Fruit fly (Drosophila melanogaster): ENCODE results near the gene Ref1.

Ref1 gene

DNA sequence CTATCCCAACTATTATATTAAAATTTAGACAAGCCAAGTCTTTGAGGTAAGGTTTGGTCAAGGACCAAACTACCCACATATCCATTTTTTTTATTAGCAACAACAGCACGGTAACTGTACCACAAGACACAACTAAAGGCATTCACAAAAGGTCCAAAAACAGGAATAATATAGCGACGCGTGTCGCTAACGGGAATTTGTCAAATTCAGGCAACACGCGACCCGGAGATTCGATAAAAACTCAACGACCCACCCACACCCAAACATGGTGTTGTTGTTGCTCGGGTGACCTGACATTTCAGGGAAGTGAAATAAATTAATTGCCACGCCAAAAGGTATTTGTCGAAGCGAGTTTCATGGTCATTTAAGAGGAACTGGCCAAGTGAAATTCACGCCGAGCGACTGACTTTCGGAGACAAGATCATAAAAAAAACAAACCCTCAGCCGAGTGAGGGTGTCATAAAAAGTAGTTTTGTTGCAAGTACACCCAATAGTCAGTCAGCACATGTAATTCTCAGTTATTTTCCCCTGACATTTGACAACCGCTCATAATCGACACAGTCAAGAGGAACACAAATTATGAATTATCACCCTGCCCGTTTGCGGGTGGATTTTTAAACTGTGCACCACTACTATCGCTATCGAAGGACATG lies 31.1 kb upstream of the Ref1 start:
- no peak for TF ChIP-seq stwl (tag; optimal IDR thresholded peaks at IDR 0.05)
- TF ChIP-seq Chrac-16 (GFP tag; optimal IDR thresholded peaks at IDR 0.05) = no peak
- no peak for TF ChIP-seq Mrtf (GFP tag; IDR thresholded peaks at IDR 0.05)
- TF ChIP-seq CG17385 (GFP tag; optimal IDR thresholded peaks at IDR 0.05) = no peak
- no peak for TF ChIP-seq ftz-f1 (GFP tag; optimal IDR thresholded peaks at IDR 0.05)
- no peak for TF ChIP-seq CG12104 (GFP tag; optimal IDR thresholded peaks at IDR 0.05)
- TF ChIP-seq tll (GFP tag; optimal IDR thresholded peaks at IDR 0.05) = peak in 1 of 2 experiments; percentile 98
- TF ChIP-seq Deaf1 (tag; optimal IDR thresholded peaks at IDR 0.05) = no peak
- TF ChIP-seq CG14050 (GFP tag; IDR thresholded peaks at IDR 0.05) = no peak
- TF ChIP-seq Hey (tag; optimal IDR thresholded peaks at IDR 0.05) = peak; percentile 72
- TF ChIP-seq kni (GFP tag; optimal IDR thresholded peaks at IDR 0.05) = peak; percentile 5
- TF ChIP-seq MTF-1 (GFP tag; optimal IDR thresholded peaks at IDR 0.05; ENCODE audit: borderline replicate concordance) = no peak
- TF ChIP-seq ase (GFP tag; IDR thresholded peaks at IDR 0.05) = no peak
- TF ChIP-seq HLH4C (GFP tag; IDR thresholded peaks at IDR 0.05; ENCODE audit: partially characterized antibody) = no peak
- no peak for TF ChIP-seq CG13894 (tag; optimal IDR thresholded peaks at IDR 0.05)
- no peak for TF ChIP-seq fru (optimal IDR thresholded peaks at IDR 0.05)
- TF ChIP-seq CG17328 (GFP tag; IDR thresholded peaks at IDR 0.05) = no peak
- no peak for TF ChIP-seq CG14965 (GFP tag; optimal IDR thresholded peaks at IDR 0.05; ENCODE audit: borderline replicate concordance)
- no peak for TF ChIP-seq gem (tag; optimal IDR thresholded peaks at IDR 0.05)
- TF ChIP-seq CG18476 (GFP tag; optimal IDR thresholded peaks at IDR 0.05) = no peak
- no peak for TF ChIP-seq Blimp-1 (GFP tag; optimal IDR thresholded peaks at IDR 0.05)
- no peak for TF ChIP-seq CG14710 (tag; optimal IDR thresholded peaks at IDR 0.05)
- TF ChIP-seq klu (GFP tag; IDR thresholded peaks at IDR 0.05) = no peak
- no peak for TF ChIP-seq CG7963 (GFP tag; IDR thresholded peaks at IDR 0.05; ENCODE audit: partially characterized antibody)
- TF ChIP-seq esg (GFP tag; conservative IDR thresholded peaks at IDR 0.05) = no peak
- TF ChIP-seq Hr78 (GFP tag; optimal IDR thresholded peaks at IDR 0.05) = no peak
- TF ChIP-seq eve (GFP tag; optimal IDR thresholded peaks at IDR 0.05) = no peak
- peak; percentile 41 for TF ChIP-seq D (optimal IDR thresholded peaks at IDR 0.05)
- no peak for TF ChIP-seq D (GFP tag; optimal IDR thresholded peaks at IDR 0.05)
- TF ChIP-seq CG4360 (GFP tag; IDR thresholded peaks at IDR 0.05) = peak; percentile 63
- TF ChIP-seq Gsc (GFP tag; IDR thresholded peaks at IDR 0.05) = no peak
- TF ChIP-seq pnt (GFP tag; optimal IDR thresholded peaks at IDR 0.05) = no peak
- no peak for TF ChIP-seq ato (GFP tag; IDR thresholded peaks at IDR 0.05; ENCODE audit: partially characterized antibody)
- no peak for TF ChIP-seq kay (GFP tag; optimal IDR thresholded peaks at IDR 0.05)
- TF ChIP-seq sens (GFP tag) = peak; percentile 30
- no peak for TF ChIP-seq Med (GFP tag)
- no peak for TF ChIP-seq slp2 (GFP tag; optimal IDR thresholded peaks at IDR 0.05)
- TF ChIP-seq CG10267 (tag; optimal IDR thresholded peaks at IDR 0.05) = no peak
- peak; percentile 63 for TF ChIP-seq nerfin-1 (tag; optimal IDR thresholded peaks at IDR 0.05)
- peak; percentile 44 for TF ChIP-seq pros (GFP tag; optimal IDR thresholded peaks at IDR 0.05)
- TF ChIP-seq vfl (GFP tag; optimal IDR thresholded peaks at IDR 0.05) = no peak
- no peak for TF ChIP-seq D19A (tag; optimal IDR thresholded peaks at IDR 0.05)
- TF ChIP-seq cad (GFP tag; optimal IDR thresholded peaks at IDR 0.05) = peak; percentile 96
- no peak for TF ChIP-seq CG1603 (tag; optimal IDR thresholded peaks at IDR 0.05)
- TF ChIP-seq Hmr (GFP tag; optimal IDR thresholded peaks at IDR 0.05) = no peak
- no peak for TF ChIP-seq Stat92E (GFP tag; optimal IDR thresholded peaks at IDR 0.05)
- peak; percentile 27 for TF ChIP-seq CG6254 (GFP tag; optimal IDR thresholded peaks at IDR 0.05)
- no peak for TF ChIP-seq maf-S (GFP tag; optimal IDR thresholded peaks at IDR 0.05)
- no peak for TF ChIP-seq Nf-YA (GFP tag; IDR thresholded peaks at IDR 0.05)

Data from whole organism, embryonic.